Worm (Caenorhabditis elegans): ENCODE measurements around the gene C17C3.11.

The C17C3.11 gene

DNA sequence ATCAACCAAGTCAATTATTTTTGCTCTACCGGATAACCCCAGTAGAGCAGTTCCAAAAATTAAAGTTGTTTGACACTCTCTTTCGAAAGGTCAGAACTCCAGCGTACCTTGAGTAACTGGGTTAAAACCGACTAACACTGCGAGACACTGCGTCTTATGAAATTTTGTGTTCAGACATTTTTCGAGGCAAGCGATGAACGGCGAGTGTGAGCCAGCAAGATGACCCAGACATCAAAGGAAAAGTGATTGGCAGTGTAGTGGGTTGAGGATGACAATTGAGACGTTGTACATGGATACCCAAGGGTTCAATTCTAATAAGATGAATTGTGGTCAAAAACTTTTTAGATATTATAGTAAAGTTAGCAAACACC is 6.5 kb downstream of the C17C3.11 start (continued):
- TF ChIP-seq hrde-1 (tag; optimal IDR thresholded peaks at IDR 0.05; ENCODE audit: borderline replicate concordance) (no peak), Y79H2A.3 (GFP tag; conservative IDR thresholded peaks at IDR 0.05) (no peak), lin-40 (tag; optimal IDR thresholded peaks at IDR 0.05) (no peak), cebp-1 (GFP tag; IDR thresholded peaks at IDR 0.05) (peak; percentile 64), cebp-1 (tag; optimal IDR thresholded peaks at IDR 0.05) (peak; percentile 60), ztf-22 (GFP tag; optimal IDR thresholded peaks at IDR 0.05) (peak; percentile 50), pbrm-1 (GFP tag; IDR thresholded peaks at IDR 0.05) (peak; percentile 93), snpc-1.1 (tag; optimal IDR thresholded peaks at IDR 0.05; ENCODE audit: insufficient read depth) (peak; percentile 82), F49E8.2 (tag; optimal IDR thresholded peaks at IDR 0.05; ENCODE audit: insufficient read depth) (no peak), Y95B8A.8 (GFP tag; IDR thresholded peaks at IDR 0.05) (no peak), hlh-12 (tag; optimal IDR thresholded peaks at IDR 0.05) (no peak), ccch-3 (GFP tag; optimal IDR thresholded peaks at IDR 0.05) (no peak), ztf-28 (GFP tag; IDR thresholded peaks at IDR 0.05) (no peak), snpc-1.3 (tag; optimal IDR thresholded peaks at IDR 0.05; ENCODE audit: insufficient read depth) (no peak), T07F8.4 (tag; optimal IDR thresholded peaks at IDR 0.05) (no peak), akir-1 (GFP tag; optimal IDR thresholded peaks at IDR 0.05) (no peak), Y53G8AR.9 (GFP tag; conservative IDR thresholded peaks at IDR 0.05) (peak; percentile 37), cebp-2 (GFP tag; IDR thresholded peaks at IDR 0.05) (no peak), K11D2.4 (GFP tag; IDR thresholded peaks at IDR 0.05) (peak; percentile 62; the same call in 1 of the 2 replicates), hmg-20 (GFP tag; IDR thresholded peaks at IDR 0.05) (0 out of 2 replicates have a peak, but pooled peaks have one; percentile 27), mel-28 (tag; optimal IDR thresholded peaks at IDR 0.05; ENCODE audit: borderline replicate concordance) (no peak), die-1 (tag; optimal IDR thresholded peaks at IDR 0.05) (no peak), F57C9.4 (tag; optimal IDR thresholded peaks at IDR 0.05) (no peak), hsf-1 (GFP tag; IDR thresholded peaks at IDR 0.05) (peak; percentile 11; the same call in 1 of the 2 replicates), K12H6.12 (tag; optimal IDR thresholded peaks at IDR 0.05) (no peak), B0035.1 (tag; optimal IDR thresholded peaks at IDR 0.05) (no peak), D2030.7 (GFP tag; IDR thresholded peaks at IDR 0.05) (no peak), B0019.2 (GFP tag; conservative IDR thresholded peaks at IDR 0.05) (no peak), madf-6 (GFP tag; IDR thresholded peaks at IDR 0.05) (peak; percentile 30; the same call in 1 of the 2 replicates), snpc-4 (GFP tag; optimal IDR thresholded peaks at IDR 0.05) (peak; percentile 93), snpc-4 (tag; optimal IDR thresholded peaks at IDR 0.05) (peak; percentile 98 to 99 (median 98)), sdz-38 (tag; optimal IDR thresholded peaks at IDR 0.05) (no peak), bed-2 (GFP tag; IDR thresholded peaks at IDR 0.05) (no peak), B0336.3 (GFP tag; IDR thresholded peaks at IDR 0.05) (peak; percentile 54; the same call in 1 of the 2 replicates), Y56A3A.18 (GFP tag; IDR thresholded peaks at IDR 0.05) (no peak), snpc-3.4 (tag; optimal IDR thresholded peaks at IDR 0.05) (no peak), lin-54 (GFP tag; optimal IDR thresholded peaks at IDR 0.05) (peak; percentile 25), ceh-79 (tag; optimal IDR thresholded peaks at IDR 0.05) (no peak), rpc-1 (optimal IDR thresholded peaks at IDR 0.05) (no peak), rpc-1 (tag; optimal IDR thresholded peaks at IDR 0.05) (no peak), dpff-1 (tag; optimal IDR thresholded peaks at IDR 0.05) (no peak), ceh-58 (GFP tag; IDR thresholded peaks at IDR 0.05) (no peak)

Data from whole organism, young adult.